Worm (Caenorhabditis elegans): ENCODE data around the gene rcd-1.

rcd-1 gene

ce11 chrII:3805518-3805917 lies 51.8 kb downstream of the rcd-1 start:
- TF ChIP-seq nhr-77 (tag; optimal IDR thresholded peaks at IDR 0.05) (no peak), nhr-12 (tag; optimal IDR thresholded peaks at IDR 0.05) (no peak), elt-3 (tag; optimal IDR thresholded peaks at IDR 0.05) (no peak), ama-1 (optimal IDR thresholded peaks at IDR 0.05) (no peak), nhr-237 (tag; optimal IDR thresholded peaks at IDR 0.05) (no peak), nhr-11 (tag; optimal IDR thresholded peaks at IDR 0.05) (no peak), lsy-12 (tag; optimal IDR thresholded peaks at IDR 0.05) (no peak), tbx-2 (tag; optimal IDR thresholded peaks at IDR 0.05) (no peak), lin-15B (tag; optimal IDR thresholded peaks at IDR 0.05) (no peak), ZK546.5 (tag; optimal IDR thresholded peaks at IDR 0.05) (no peak), ceh-82 (tag; optimal IDR thresholded peaks at IDR 0.05) (no peak), ztf-11 (tag; optimal IDR thresholded peaks at IDR 0.05) (no peak), nhr-28 (tag; optimal IDR thresholded peaks at IDR 0.05) (no peak), eor-1 (tag; optimal IDR thresholded peaks at IDR 0.05) (no peak), pqm-1 (tag; optimal IDR thresholded peaks at IDR 0.05) (no peak), hmg-11 (tag; optimal IDR thresholded peaks at IDR 0.05) (no peak), ceh-9 (tag; optimal IDR thresholded peaks at IDR 0.05) (no peak)

- TF ChIP-seq pqm-1 (tag; optimal IDR thresholded peaks at IDR 0.05) (no peak), unc-39 (tag; optimal IDR thresholded peaks at IDR 0.05) (no peak), ztf-4 (tag; optimal IDR thresholded peaks at IDR 0.05) (no peak), ama-1 (optimal IDR thresholded peaks at IDR 0.05) (no peak), nhr-23 (tag; optimal IDR thresholded peaks at IDR 0.05) (no peak), ZK546.5 (tag; optimal IDR thresholded peaks at IDR 0.05) (no peak), nhr-67 (tag; optimal IDR thresholded peaks at IDR 0.05) (no peak), egl-5 (tag; optimal IDR thresholded peaks at IDR 0.05) (no peak), fkh-10 (GFP tag; optimal IDR thresholded peaks at IDR 0.05) (no peak)
These were observed 53.3 kb downstream of the rcd-1 start, which contains the start of gene F54D10.4 for ce11 chrII:3806964-3807363. TSS of gene F54D10.4 (minus strand) at chrII:3807064.

All from whole organism, L3 larva.